Worm (Caenorhabditis elegans) whole organism, L4 larva: ENCODE data around the gene T05A8.7.

Experiments used
- nhr-28 ChIP-seq: fragments of 150-350 bp; optimal IDR thresholded peaks from 2 replicates; lab custom pipeline; 2014; ENCODE audit warnings: missing biosample characterization, missing genetic modification characterization
- unc-62 ChIP-seq, 3 experiments: fragments of 150-350 bp in 1 of 3; sonication (generic microtip); optimal IDR thresholded peaks in 2 of 3; peaks in 1 of 3; 1 replicate in 1 of 3; 2 replicates in 2 of 3; lab custom pipeline; 2014 to 2017; ENCODE audit warnings: missing biosample characterization in 3 of 3, missing genetic modification characterization in 3 of 3, missing genetic modification reagents in 3 of 3, missing genotype in 1 of 3

ce11 chrII:2725561-2725960 lies 16.6 kb downstream of the T05A8.7 start, which contains the start of the genes T05A8.11 and nep-2:
- TF ChIP-seq nhr-28 (no peak), unc-62 (GFP tag; optimal IDR thresholded peaks at IDR 0.05 in 1 of 2; lab: Kevin White, UChicago) (no peak), unc-62 (tag; optimal IDR thresholded peaks at IDR 0.05; lab: Kevin White, UChicago) (no peak)
